Worm (Caenorhabditis elegans): Measurements from ENCODE around the gene unc-116.

unc-116 gene

DNA sequence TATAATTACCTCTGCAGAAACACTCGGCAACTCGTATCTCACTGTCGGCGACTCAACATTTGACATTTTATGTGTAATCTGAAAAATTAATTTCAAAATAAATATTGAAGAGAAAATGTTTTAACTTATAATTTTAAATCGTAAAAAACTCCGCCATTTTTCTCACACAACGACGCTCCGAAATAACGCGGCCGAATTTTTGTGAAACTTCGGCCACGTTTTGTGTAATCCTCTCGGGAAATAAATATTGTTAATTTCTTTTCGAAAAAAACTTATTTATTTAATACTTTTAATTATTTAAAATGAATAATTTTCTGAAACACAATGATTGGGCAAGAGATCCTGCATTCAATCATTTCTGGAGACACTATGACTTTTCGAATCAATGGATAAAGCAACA, 47.6 kb downstream of the unc-116 start, which contains the start of the genes F10E9.7 and F10E9.5 (continued):
- peak; percentile 74 for TF ChIP-seq nhr-21 (tag; optimal IDR thresholded peaks at IDR 0.05)
- no peak for TF ChIP-seq ama-1 (optimal IDR thresholded peaks at IDR 0.05)
- TF ChIP-seq nhr-129 (tag; optimal IDR thresholded peaks at IDR 0.05), result peak; percentile 32
- no peak for TF ChIP-seq aly-2 (tag; optimal IDR thresholded peaks at IDR 0.05)
- TF ChIP-seq nhr-10 (tag; optimal IDR thresholded peaks at IDR 0.05), result peak; percentile 40
- peak; percentile 96 for TF ChIP-seq sma-3 (GFP tag; optimal IDR thresholded peaks at IDR 0.05)
- no peak for TF ChIP-seq alr-1 (tag; optimal IDR thresholded peaks at IDR 0.05)
- TF ChIP-seq blmp-1 (tag; optimal IDR thresholded peaks at IDR 0.05; ENCODE audit: insufficient read depth), result peak; percentile 56
- TF ChIP-seq lsy-2 (tag; optimal IDR thresholded peaks at IDR 0.05), result peak; percentile 75 to 96
- TF ChIP-seq crh-2 (tag; optimal IDR thresholded peaks at IDR 0.05), result peak; percentile 95
- no peak for TF ChIP-seq R02D3.7 (tag; optimal IDR thresholded peaks at IDR 0.05)
- peak; percentile 83 for TF ChIP-seq nhr-25 (tag; optimal IDR thresholded peaks at IDR 0.05)
- no peak for TF ChIP-seq lin-39 (tag; optimal IDR thresholded peaks at IDR 0.05)
- TF ChIP-seq ZK546.5 (tag; optimal IDR thresholded peaks at IDR 0.05), result no peak
- peak; percentile 72 for TF ChIP-seq egl-27 (tag; optimal IDR thresholded peaks at IDR 0.05)
- TF ChIP-seq unc-39 (tag; optimal IDR thresholded peaks at IDR 0.05), result no peak
- TF ChIP-seq Y55F3AM.14 (GFP tag; optimal IDR thresholded peaks at IDR 0.05), result no peak
- peak; percentile 96 for TF ChIP-seq sma-9 (GFP tag; optimal IDR thresholded peaks at IDR 0.05)
- no peak for TF ChIP-seq sma-9 (tag; optimal IDR thresholded peaks at IDR 0.05)
- TF ChIP-seq lin-11 (tag; optimal IDR thresholded peaks at IDR 0.05), result peak; percentile 46
- no peak for TF ChIP-seq zag-1 (tag; optimal IDR thresholded peaks at IDR 0.05)
- peak; percentile 92 for TF ChIP-seq gmeb-1 (tag; optimal IDR thresholded peaks at IDR 0.05)
- TF ChIP-seq F13H6.1 (tag; optimal IDR thresholded peaks at IDR 0.05), result peak; percentile 89
- TF ChIP-seq elt-1 (tag; optimal IDR thresholded peaks at IDR 0.05), result no peak

DNA sequence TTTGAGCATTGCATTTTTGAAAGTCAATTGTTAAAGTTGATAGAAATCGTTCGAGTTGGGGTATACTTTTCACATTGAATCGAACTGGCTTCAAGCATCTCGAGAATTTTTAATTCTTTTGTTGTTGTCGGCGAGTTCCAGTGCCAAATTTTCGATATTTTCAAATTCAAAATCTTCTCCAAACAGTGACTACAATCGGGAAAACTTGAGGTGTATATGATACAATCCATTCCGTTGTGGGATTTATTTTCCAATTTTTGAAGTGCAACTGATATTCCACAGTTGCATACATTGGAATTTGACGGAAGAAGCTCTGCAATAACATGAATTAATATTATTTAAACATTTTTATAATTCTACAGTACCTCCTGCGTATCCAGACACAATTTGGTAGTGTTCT, 49.2 kb downstream of the unc-116 start:
- no peak for TF ChIP-seq ZK546.5 (tag; optimal IDR thresholded peaks at IDR 0.05)
- no peak for TF ChIP-seq nhr-12 (tag; optimal IDR thresholded peaks at IDR 0.05)
- TF ChIP-seq nhr-23 (tag; optimal IDR thresholded peaks at IDR 0.05), result no peak

DNA sequence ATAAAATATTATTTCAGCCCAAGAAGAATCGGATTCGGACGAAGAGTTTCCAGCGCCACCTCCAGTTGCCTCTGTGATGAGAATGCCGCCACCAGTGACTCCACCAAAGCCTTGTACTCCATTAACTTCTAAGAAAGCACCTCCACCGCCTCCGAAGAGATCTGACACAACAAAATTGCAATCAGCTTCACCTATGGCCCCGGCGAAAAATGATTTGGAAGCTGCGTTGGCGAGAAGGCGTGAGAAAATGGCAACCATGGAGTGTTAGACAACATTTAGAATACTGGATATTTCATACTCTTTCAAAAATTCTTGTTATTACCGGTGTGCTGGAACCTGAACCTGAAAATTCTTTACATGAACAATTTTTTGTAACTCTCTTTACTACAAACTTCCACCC, 49.7 kb downstream of the unc-116 start:
- TF ChIP-seq F13H6.1 (tag; optimal IDR thresholded peaks at IDR 0.05) (no peak), mbf-1 (tag; optimal IDR thresholded peaks at IDR 0.05) (no peak), egl-27 (tag; optimal IDR thresholded peaks at IDR 0.05) (no peak), elt-3 (tag; optimal IDR thresholded peaks at IDR 0.05) (no peak), R02D3.7 (tag; optimal IDR thresholded peaks at IDR 0.05) (no peak), nhr-6 (tag; optimal IDR thresholded peaks at IDR 0.05) (no peak), aly-2 (tag; optimal IDR thresholded peaks at IDR 0.05) (no peak), zag-1 (tag; optimal IDR thresholded peaks at IDR 0.05) (no peak), unc-55 (GFP tag; optimal IDR thresholded peaks at IDR 0.05) (no peak), ztf-4 (tag; optimal IDR thresholded peaks at IDR 0.05) (no peak), nhr-12 (tag; optimal IDR thresholded peaks at IDR 0.05) (no peak), lsy-2 (tag; optimal IDR thresholded peaks at IDR 0.05) (no peak), blmp-1 (tag; optimal IDR thresholded peaks at IDR 0.05; ENCODE audit: insufficient read depth) (no peak), ceh-16 (tag; optimal IDR thresholded peaks at IDR 0.05) (no peak), ama-1 (optimal IDR thresholded peaks at IDR 0.05) (no peak), ztf-1 (GFP tag; conservative IDR thresholded peaks at IDR 0.05) (no peak), nhr-237 (tag; optimal IDR thresholded peaks at IDR 0.05) (no peak), ceh-82 (tag; optimal IDR thresholded peaks at IDR 0.05) (no peak), crh-2 (tag; optimal IDR thresholded peaks at IDR 0.05) (no peak)

DNA sequence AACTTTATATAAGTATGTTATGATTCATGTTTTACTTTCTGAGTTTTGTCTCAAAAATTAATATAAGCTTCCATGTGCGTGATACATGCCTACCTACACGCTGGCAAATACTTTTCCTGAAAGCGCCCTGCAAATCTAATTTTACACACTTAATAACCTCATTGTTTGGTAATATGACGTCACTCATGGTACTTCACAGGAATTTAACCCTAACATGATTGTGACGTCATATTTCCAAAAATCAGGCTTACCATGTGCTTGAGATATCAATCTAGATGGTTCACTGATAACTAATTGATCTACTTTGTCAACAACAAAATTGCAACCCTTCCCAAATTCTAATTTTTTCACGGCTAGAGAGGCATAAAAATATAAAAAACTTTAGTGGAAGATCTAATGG, 51.5 kb downstream of the unc-116 start:
- TF ChIP-seq elt-3 (tag; optimal IDR thresholded peaks at IDR 0.05) (no peak), nhr-6 (tag; optimal IDR thresholded peaks at IDR 0.05) (no peak), lin-11 (tag; optimal IDR thresholded peaks at IDR 0.05) (no peak), nhr-10 (tag; optimal IDR thresholded peaks at IDR 0.05) (no peak), nhr-21 (tag; optimal IDR thresholded peaks at IDR 0.05) (no peak), R02D3.7 (tag; optimal IDR thresholded peaks at IDR 0.05) (no peak), egl-27 (tag; optimal IDR thresholded peaks at IDR 0.05) (no peak), ceh-16 (tag; optimal IDR thresholded peaks at IDR 0.05) (no peak), crh-2 (tag; optimal IDR thresholded peaks at IDR 0.05) (no peak), sma-9 (GFP tag; optimal IDR thresholded peaks at IDR 0.05) (no peak), sma-9 (tag; optimal IDR thresholded peaks at IDR 0.05) (no peak), mdl-1 (tag; optimal IDR thresholded peaks at IDR 0.05) (no peak), mab-5 (tag; optimal IDR thresholded peaks at IDR 0.05) (no peak), ceh-82 (tag; optimal IDR thresholded peaks at IDR 0.05) (no peak), gmeb-1 (tag; optimal IDR thresholded peaks at IDR 0.05) (no peak)

All from whole organism, L2 larva.